Worm (Caenorhabditis elegans): ENCODE results near the gene F47D12.3.

F47D12.3 gene

ce11 chrIII:6260115-6260514 is 38.1 kb upstream of the F47D12.3 start, which contains the start of gene srg-2:
srg-2 (minus strand) TSS chrIII:6260215.
- TF ChIP-seq ttx-3 (tag; optimal IDR thresholded peaks at IDR 0.05): no peak
- no peak for TF ChIP-seq rnt-1 (tag; optimal IDR thresholded peaks at IDR 0.05)
- no peak for TF ChIP-seq lim-6 (tag; optimal IDR thresholded peaks at IDR 0.05)
- TF ChIP-seq unc-86 (tag; optimal IDR thresholded peaks at IDR 0.05): no peak
- no peak for TF ChIP-seq elt-2 (tag; optimal IDR thresholded peaks at IDR 0.05)
- TF ChIP-seq dmd-4 (tag; optimal IDR thresholded peaks at IDR 0.05; ENCODE audit: borderline replicate concordance): no peak
- no peak for TF ChIP-seq pqm-1 (tag; optimal IDR thresholded peaks at IDR 0.05)
- no peak for TF ChIP-seq zip-5 (tag; optimal IDR thresholded peaks at IDR 0.05)
- no peak for TF ChIP-seq nhr-232 (tag; optimal IDR thresholded peaks at IDR 0.05)
- no peak for TF ChIP-seq ama-1 (optimal IDR thresholded peaks at IDR 0.05)
- no peak for TF ChIP-seq ceh-2 (tag; optimal IDR thresholded peaks at IDR 0.05)
- TF ChIP-seq madf-2 (tag; optimal IDR thresholded peaks at IDR 0.05): no peak
- no peak for TF ChIP-seq pag-3 (tag; optimal IDR thresholded peaks at IDR 0.05; ENCODE audit: borderline replicate concordance)
- TF ChIP-seq ets-4 (tag; optimal IDR thresholded peaks at IDR 0.05): no peak
- TF ChIP-seq ref-2 (tag; optimal IDR thresholded peaks at IDR 0.05): no peak
- no peak for TF ChIP-seq npax-4 (tag; optimal IDR thresholded peaks at IDR 0.05)
- TF ChIP-seq ceh-18 (tag; optimal IDR thresholded peaks at IDR 0.05): no peak
- TF ChIP-seq hlh-13 (GFP tag; optimal IDR thresholded peaks at IDR 0.05): no peak

- TF ChIP-seq lim-6 (tag; optimal IDR thresholded peaks at IDR 0.05): no peak
Observed at ce11 chrIII:6261985-6262384, 36.3 kb upstream of the F47D12.3 start, which contains the start of gene srg-4. srg-4 (minus strand) TSS chrIII:6262085.

ce11 chrIII:6264447-6264846 is 33.8 kb upstream of the F47D12.3 start, which contains the start of gene srg-5:
srg-5 (minus strand) TSS chrIII:6264547.
- TF ChIP-seq tbx-2 (tag; optimal IDR thresholded peaks at IDR 0.05) (no peak), ceh-45 (GFP tag; IDR thresholded peaks at IDR 0.05) (no peak), ceh-31 (tag; optimal IDR thresholded peaks at IDR 0.05) (no peak), pag-3 (tag; optimal IDR thresholded peaks at IDR 0.05; ENCODE audit: borderline replicate concordance) (no peak), lin-11 (tag; optimal IDR thresholded peaks at IDR 0.05) (no peak), gmeb-2 (tag; optimal IDR thresholded peaks at IDR 0.05) (no peak)

- TF ChIP-seq hlh-15 (tag; optimal IDR thresholded peaks at IDR 0.05) (no peak), pat-9 (tag; optimal IDR thresholded peaks at IDR 0.05) (no peak), fkh-10 (GFP tag; optimal IDR thresholded peaks at IDR 0.05) (no peak), sox-2 (GFP tag; IDR thresholded peaks at IDR 0.05) (no peak), ceh-48 (tag; optimal IDR thresholded peaks at IDR 0.05) (no peak), hlh-6 (tag; optimal IDR thresholded peaks at IDR 0.05) (no peak)
Observed at ce11 chrIII:6265911-6266310, 32.4 kb upstream of the F47D12.3 start, which contains the start of gene srg-6. srg-6 (minus strand) TSS chrIII:6266011.

ce11 chrIII:6268061-6268460 is 30.2 kb upstream of the F47D12.3 start, which contains the start of gene srg-7:
srg-7 (minus strand) TSS chrIII:6268161.
- TF ChIP-seq gmeb-2 (tag; optimal IDR thresholded peaks at IDR 0.05) (no peak), Y22D7AL.16 (tag; optimal IDR thresholded peaks at IDR 0.05) (no peak), ceh-34 (tag; optimal IDR thresholded peaks at IDR 0.05) (no peak), nhr-232 (tag; optimal IDR thresholded peaks at IDR 0.05) (no peak), nhr-11 (tag; optimal IDR thresholded peaks at IDR 0.05) (no peak), ceh-6 (GFP tag; optimal IDR thresholded peaks at IDR 0.05) (no peak), unc-42 (tag; optimal IDR thresholded peaks at IDR 0.05) (no peak), madf-2 (tag; optimal IDR thresholded peaks at IDR 0.05) (no peak), ceh-22 (tag; optimal IDR thresholded peaks at IDR 0.05) (no peak), C38D4.7 (GFP tag; optimal IDR thresholded peaks at IDR 0.05) (no peak), pat-9 (tag; optimal IDR thresholded peaks at IDR 0.05) (no peak), ama-1 (optimal IDR thresholded peaks at IDR 0.05) (no peak), ahr-1 (tag; optimal IDR thresholded peaks at IDR 0.05) (no peak), pha-2 (tag; optimal IDR thresholded peaks at IDR 0.05) (no peak), dmd-4 (tag; optimal IDR thresholded peaks at IDR 0.05; ENCODE audit: borderline replicate concordance) (no peak)

All from whole organism, late embryonic.